Fruit fly (Drosophila melanogaster) whole organism, prepupa: ENCODE measurements around the gene CG34308.
A peak's percentile ranks its signal among the peaks of the same experiment; 100 is the strongest.

ENCODE experiments used
- Blimp-1 ChIP-seq: fragments of 200-800 bp; sonication (Bioruptor generic); optimal IDR thresholded peaks from 3 replicates; lab custom pipeline; 2017; ENCODE audit warnings: missing biosample characterization, missing genetic modification characterization, mild to moderate bottlenecking, moderate library complexity, missing genetic modification reagents
- CG10631 ChIP-seq: fragments of 200-800 bp; sonication (Bioruptor generic); optimal IDR thresholded peaks from 2 replicates; lab custom pipeline; 2016; ENCODE audit warnings: missing biosample characterization, missing genetic modification characterization
- CG10669 ChIP-seq: fragments of 200-800 bp; sonication (Bioruptor generic); optimal IDR thresholded peaks from 3 replicates; lab custom pipeline; 2018; ENCODE audit warnings: missing biosample characterization, mild to moderate bottlenecking, missing genetic modification characterization, moderate library complexity
- CG11762 ChIP-seq: fragments of 200-800 bp; sonication (Bioruptor generic); optimal IDR thresholded peaks from 3 replicates; lab custom pipeline; 2016; ENCODE audit warnings: missing biosample characterization, missing genetic modification characterization; ENCODE audit not compliant: insufficient read depth
- CG3032 ChIP-seq: fragments of 200-800 bp; optimal IDR thresholded peaks from 2 replicates; lab custom pipeline; 2019; ENCODE audit warnings: missing biosample characterization, mild to moderate bottlenecking, missing genetic modification characterization, moderate library complexity
- CG34406 ChIP-seq: fragments of 200-800 bp; sonication (Bioruptor generic); optimal IDR thresholded peaks from 3 replicates; lab custom pipeline; 2016; ENCODE audit warnings: missing biosample characterization, missing genetic modification characterization
- CG3919 ChIP-seq: fragments of 200-800 bp; sonication (Bioruptor generic); optimal IDR thresholded peaks from 3 replicates; lab custom pipeline; 2016; ENCODE audit warnings: missing biosample characterization, missing genetic modification characterization
- CG4318 ChIP-seq: fragments of 200-800 bp; sonication (Bioruptor generic); optimal IDR thresholded peaks from 3 replicates; lab custom pipeline; 2017; ENCODE audit warnings: missing biosample characterization, mild to moderate bottlenecking, missing genetic modification characterization
- CG6163 ChIP-seq: fragments of 200-800 bp; sonication (Bioruptor generic); IDR thresholded peaks from 3 replicates; pipeline ENCODE4 v1.3.6; 2022; ENCODE audit warnings: missing biosample characterization, missing genetic modification characterization
- CG6792 ChIP-seq: fragments of 200-800 bp; sonication (Bioruptor generic); optimal IDR thresholded peaks from 3 replicates; lab custom pipeline; 2016; ENCODE audit warnings: missing biosample characterization, missing genetic modification characterization
- CG6854 ChIP-seq: fragments of 200-800 bp; sonication (Bioruptor generic); optimal IDR thresholded peaks from 2 replicates; lab custom pipeline; 2017; ENCODE audit warnings: missing biosample characterization, mild to moderate bottlenecking, missing genetic modification characterization
- CG7368 ChIP-seq: fragments of 200-800 bp; sonication (Bioruptor generic); optimal IDR thresholded peaks from 3 replicates; lab custom pipeline; 2016; ENCODE audit warnings: missing biosample characterization, missing genetic modification characterization
- CG8319 ChIP-seq: fragments of 200-800 bp; sonication (Bioruptor generic); optimal IDR thresholded peaks from 3 replicates; lab custom pipeline; 2016; ENCODE audit warnings: missing biosample characterization, missing genetic modification characterization
- CG8632 ChIP-seq: fragments of 200-800 bp; sonication (Bioruptor generic); optimal IDR thresholded peaks from 3 replicates; lab custom pipeline; 2016; ENCODE audit warnings: missing biosample characterization, missing genetic modification characterization
- CG9139 ChIP-seq: fragments of 200-800 bp; sonication (Bioruptor generic); optimal IDR thresholded peaks from 3 replicates; lab custom pipeline; 2017; ENCODE audit warnings: missing biosample characterization, mild to moderate bottlenecking, missing genetic modification characterization
- Eip78C ChIP-seq: fragments of 200-800 bp; sonication (Bioruptor generic); peaks from one replicate; lab custom pipeline; 2016; ENCODE audit warnings: missing biosample characterization, missing genetic modification characterization
- Eip93F ChIP-seq: fragments of 200-800 bp; sonication (Bioruptor generic); optimal IDR thresholded peaks from 2 replicates; lab custom pipeline; 2016; ENCODE audit warnings: missing biosample characterization, mild to moderate bottlenecking, missing genetic modification characterization
- Ets21C ChIP-seq: fragments of 200-800 bp; sonication (Bioruptor generic); optimal IDR thresholded peaks from 3 replicates; lab custom pipeline; 2016; ENCODE audit warnings: missing biosample characterization, missing genetic modification characterization
- Hr39 ChIP-seq: fragments of 200-800 bp; sonication (Bioruptor generic); optimal IDR thresholded peaks from 2 replicates; lab custom pipeline; 2016; ENCODE audit warnings: missing biosample characterization, missing genetic modification characterization
- Lpt ChIP-seq: fragments of 200-800 bp; sonication (Bioruptor generic); optimal IDR thresholded peaks from 3 replicates; lab custom pipeline; 2016; ENCODE audit warnings: missing biosample characterization, missing genetic modification characterization
- Met ChIP-seq: fragments of 200-800 bp; sonication (Bioruptor generic); optimal IDR thresholded peaks from 3 replicates; lab custom pipeline; 2016; ENCODE audit warnings: missing biosample characterization, missing genetic modification characterization
- OdsH ChIP-seq: fragments of 200-800 bp; sonication (Bioruptor generic); optimal IDR thresholded peaks from 3 replicates; lab custom pipeline; 2016; ENCODE audit warnings: missing biosample characterization, missing genetic modification characterization
- Smox ChIP-seq: fragments of 200-800 bp; sonication (Bioruptor generic); optimal IDR thresholded peaks from 3 replicates; lab custom pipeline; 2016; ENCODE audit warnings: missing biosample characterization, missing genetic modification characterization
- Sox102F ChIP-seq: fragments of 200-800 bp; sonication (Bioruptor generic); optimal IDR thresholded peaks from 2 replicates; lab custom pipeline; 2016; ENCODE audit warnings: missing biosample characterization, mild to moderate bottlenecking, missing genetic modification characterization
- achi ChIP-seq: fragments of 200-800 bp; sonication (Bioruptor generic); optimal IDR thresholded peaks from 3 replicates; lab custom pipeline; 2016; ENCODE audit warnings: missing biosample characterization, missing genetic modification characterization
- acj6 ChIP-seq: fragments of 200-800 bp; sonication (Bioruptor generic); optimal IDR thresholded peaks from 3 replicates; lab custom pipeline; 2016; ENCODE audit warnings: missing biosample characterization, missing genetic modification characterization
- cyc ChIP-seq: fragments of 200-800 bp; sonication (Bioruptor generic); optimal IDR thresholded peaks from 3 replicates; lab custom pipeline; 2016; ENCODE audit warnings: missing biosample characterization, missing genetic modification characterization
- esn ChIP-seq: fragments of 200-800 bp; sonication (Bioruptor generic); optimal IDR thresholded peaks from 2 replicates; lab custom pipeline; 2016; ENCODE audit warnings: missing biosample characterization, mild to moderate bottlenecking, missing genetic modification characterization, moderate library complexity
- fkh ChIP-seq: fragments of 200-800 bp; sonication (Bioruptor generic); optimal IDR thresholded peaks from 3 replicates; lab custom pipeline; 2017; ENCODE audit warnings: missing biosample characterization, mild to moderate bottlenecking, missing genetic modification characterization, moderate library complexity
- lz ChIP-seq: fragments of 200-800 bp; sonication (Bioruptor generic); optimal IDR thresholded peaks from 3 replicates; lab custom pipeline; 2016; ENCODE audit warnings: missing biosample characterization, missing genetic modification characterization
- salr ChIP-seq, 2 experiments: fragments of 200-800 bp; sonication (Bioruptor generic); optimal IDR thresholded peaks; 3 replicates each; lab custom pipeline; 2016 to 2018; ENCODE audit warnings: missing biosample characterization in 2 of 2, missing genetic modification characterization in 2 of 2, mild to moderate bottlenecking in 1 of 2
- spab ChIP-seq: fragments of 200-800 bp; sonication (Bioruptor generic); optimal IDR thresholded peaks from 2 replicates; lab custom pipeline; 2017; ENCODE audit warnings: missing biosample characterization, mild to moderate bottlenecking, missing genetic modification characterization, missing genetic modification reagents
- ss ChIP-seq, 2 experiments: fragments of 200-800 bp; sonication (Bioruptor generic); optimal IDR thresholded peaks; 2 replicates in 1 of 2; 3 replicates in 1 of 2; lab custom pipeline; 2017 to 2018; ENCODE audit warnings: mild to moderate bottlenecking in 2 of 2, missing biosample characterization in 2 of 2, missing genetic modification characterization in 2 of 2, moderate library complexity in 1 of 2
- svp ChIP-seq: fragments of 200-800 bp; sonication (Bioruptor generic); peaks from one replicate; lab custom pipeline; 2016; ENCODE audit warnings: missing biosample characterization, missing genetic modification characterization
- topi ChIP-seq: fragments of 200-800 bp; sonication (Bioruptor generic); optimal IDR thresholded peaks from 3 replicates; lab custom pipeline; 2016; ENCODE audit warnings: missing biosample characterization, missing genetic modification characterization
- vri ChIP-seq: fragments of 200-800 bp; sonication (Bioruptor generic); optimal IDR thresholded peaks from 3 replicates; lab custom pipeline; 2016; ENCODE audit warnings: missing biosample characterization, mild to moderate bottlenecking, missing genetic modification characterization

CG34308 gene

DNA sequence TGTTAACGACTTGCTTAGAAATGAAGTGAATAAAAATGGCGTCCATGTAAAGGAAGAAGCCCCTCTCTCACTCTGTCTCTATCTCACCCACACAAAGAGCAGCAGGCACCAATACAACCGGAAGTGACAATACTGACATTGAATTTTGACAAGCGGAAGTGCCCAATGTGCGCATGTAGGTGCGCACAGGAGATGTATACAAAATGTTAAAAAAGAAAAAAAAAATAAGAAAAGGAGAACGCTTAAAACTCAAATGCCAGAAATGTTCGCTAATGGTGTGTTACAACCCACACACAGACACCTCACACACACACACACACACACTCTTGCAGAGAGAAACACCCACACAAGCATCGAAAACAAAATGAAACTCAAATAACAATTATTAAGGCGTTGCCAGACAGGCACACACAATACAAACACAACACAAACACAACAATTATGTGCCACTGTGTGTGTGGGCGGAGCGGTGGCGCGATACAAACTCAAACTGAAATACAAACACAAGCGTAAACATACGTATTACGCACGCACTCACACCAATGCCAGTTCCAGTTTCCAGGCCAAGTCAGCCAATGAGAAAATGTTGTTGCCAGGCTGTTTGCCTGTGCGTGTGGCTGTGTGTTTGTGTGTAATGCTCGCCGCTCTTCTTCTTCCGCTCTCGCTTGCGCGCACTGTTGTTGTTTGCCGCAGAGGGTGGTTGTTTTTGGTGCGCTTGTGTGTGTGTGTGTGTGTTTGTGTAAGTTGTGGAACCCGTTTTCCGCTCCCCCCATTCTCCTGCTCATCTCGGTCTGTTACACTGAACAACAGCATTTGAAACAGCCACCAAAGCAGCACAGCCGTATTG, 25.1 kb upstream of the CG34308 start (continued):
- TF ChIP-seq CG9139 (GFP tag; lab: Kevin White, UChicago) (no peak), Sox102F (GFP tag; lab: Kevin White, UChicago) (no peak), Hr39 (GFP tag; lab: Kevin White, UChicago) (no peak), CG11762 (GFP tag; lab: Kevin White, UChicago) (no peak), ss (GFP tag; optimal IDR thresholded peaks at IDR 0.05; lab: Kevin White, UChicago) (peak; percentile 36 to 54), CG6854 (GFP tag; lab: Kevin White, UChicago) (no peak), Lpt (GFP tag; lab: Kevin White, UChicago) (no peak), fkh (GFP tag; lab: Kevin White, UChicago) (peak; percentile 96)

dm6 chr3R:13065180-13065757, 23.8 kb upstream of the CG34308 start:
- TF ChIP-seq spab (GFP tag; lab: Kevin White, UChicago): no peak
- peak; percentile 21 for TF ChIP-seq fkh (GFP tag; lab: Kevin White, UChicago)
- TF ChIP-seq, all 60 proteins: peak for 1

DNA sequence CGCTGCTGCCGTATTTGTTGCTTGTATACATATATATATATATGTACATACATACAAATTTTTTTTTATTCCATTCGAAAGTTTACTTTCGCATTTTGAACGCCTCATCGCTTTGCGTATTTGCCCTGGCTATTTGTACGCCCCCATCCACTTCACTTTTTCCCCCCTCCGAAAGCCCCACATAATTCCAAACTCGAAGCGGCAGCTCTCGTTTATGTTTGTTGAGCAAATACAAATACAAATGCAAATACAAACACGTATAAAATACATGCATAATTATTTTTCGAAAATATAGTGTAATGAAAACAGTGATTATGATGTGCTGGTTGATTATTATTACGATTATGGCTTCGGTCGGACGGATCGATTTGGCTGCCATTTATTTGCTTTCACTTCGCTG, 21.0 kb upstream of the CG34308 start:
- no peak for TF ChIP-seq cyc (GFP tag; lab: Kevin White, UChicago)
- no peak for TF ChIP-seq CG4318 (GFP tag; lab: Kevin White, UChicago)
- TF ChIP-seq CG3032: no peak
- peak; percentile 29 for TF ChIP-seq Met (GFP tag; lab: Kevin White, UChicago)
- no peak for TF ChIP-seq Eip93F (GFP tag; lab: Kevin White, UChicago)
- peak; percentile 29 for TF ChIP-seq CG6792
- TF ChIP-seq svp (GFP tag; lab: Kevin White, UChicago): peak; percentile 42
- peak; percentile 20 for TF ChIP-seq achi (GFP tag; lab: Kevin White, UChicago)
- TF ChIP-seq CG6163 (GFP tag; lab: Robert Waterston, UW): 0 out of 3 replicates have a peak, but pooled peaks have one; percentile 46
- TF ChIP-seq salr (GFP tag; optimal IDR thresholded peaks at IDR 0.05; lab: Kevin White, UChicago): no peak
- peak; percentile 44 for TF ChIP-seq Sox102F (GFP tag; lab: Kevin White, UChicago)
- TF ChIP-seq CG3919: peak; percentile 28
- peak; percentile 14 for TF ChIP-seq OdsH (GFP tag; lab: Kevin White, UChicago)
- peak; percentile 56 for TF ChIP-seq Eip78C
- peak; percentile 15 for TF ChIP-seq Smox (GFP tag; lab: Kevin White, UChicago)
- peak; percentile 60 for TF ChIP-seq CG34406 (GFP tag; lab: Kevin White, UChicago)
- peak; percentile 38 for TF ChIP-seq CG8632 (GFP tag; lab: Kevin White, UChicago)
- TF ChIP-seq lz (GFP tag; lab: Kevin White, UChicago): peak; percentile 25
- peak; percentile 49 for TF ChIP-seq Blimp-1 (GFP tag; lab: Kevin White, UChicago)
- TF ChIP-seq CG7368 (GFP tag; lab: Kevin White, UChicago): no peak
- peak; percentile 41 for TF ChIP-seq CG6854 (GFP tag; lab: Kevin White, UChicago)
- peak; percentile 60 for TF ChIP-seq esn (GFP tag; lab: Kevin White, UChicago)
- TF ChIP-seq spab (GFP tag; lab: Kevin White, UChicago): no peak
- peak; percentile 97 for TF ChIP-seq fkh (GFP tag; lab: Kevin White, UChicago)
- TF ChIP-seq acj6 (GFP tag; lab: Kevin White, UChicago): peak; percentile 10
- peak; percentile 22 for TF ChIP-seq CG8319 (GFP tag; lab: Kevin White, UChicago)
- peak; percentile 7 for TF ChIP-seq topi (GFP tag; lab: Kevin White, UChicago)
- peak; percentile 9 for TF ChIP-seq CG10669
- TF ChIP-seq CG10631 (GFP tag; lab: Kevin White, UChicago): peak; percentile 13
- TF ChIP-seq vri (GFP tag; lab: Kevin White, UChicago): peak; percentile 58
- TF ChIP-seq Ets21C (GFP tag; lab: Kevin White, UChicago): no peak
